Worm (Caenorhabditis elegans) whole organism, L4/young adult: Measurements from ENCODE around the gene rbm-28.

Experiments
- dao-5 ChIP-seq: sonication (generic microtip); optimal IDR thresholded peaks from 2 replicates; lab custom pipeline; 2016; ENCODE audit warnings: missing genotype, missing genetic modification characterization, moderate library complexity, missing compliant biosample characterization
- him-1 ChIP-seq: sonication (generic microtip); optimal IDR thresholded peaks from 2 replicates; lab custom pipeline; 2016; ENCODE audit warnings: missing genotype, missing genetic modification reagents, missing genetic modification characterization, missing compliant biosample characterization

DNA sequence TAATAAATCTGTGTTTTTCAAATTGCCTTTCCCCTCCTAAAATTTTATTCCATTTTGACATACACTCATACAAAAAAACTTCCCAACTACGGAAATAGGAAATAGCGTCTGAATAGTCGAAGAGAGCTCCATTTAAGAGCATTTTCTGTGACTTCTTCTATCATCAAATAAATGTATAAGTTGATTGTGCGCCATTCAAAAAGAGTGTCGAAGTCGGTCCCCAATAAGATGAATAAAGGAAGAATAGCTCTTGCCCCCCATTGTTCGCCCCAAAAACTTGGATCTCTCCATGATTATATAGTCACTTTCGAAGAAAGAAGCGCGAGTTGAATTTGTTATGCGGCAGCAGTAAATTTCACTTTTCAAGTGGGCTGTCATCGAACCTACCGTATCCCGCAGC, 35.5 kb downstream of the rbm-28 start:
- TF ChIP-seq dao-5 (no peak), him-1 (no peak)
